Fruit fly (Drosophila melanogaster): ENCODE measurements around the gene CG34263.

DNA sequence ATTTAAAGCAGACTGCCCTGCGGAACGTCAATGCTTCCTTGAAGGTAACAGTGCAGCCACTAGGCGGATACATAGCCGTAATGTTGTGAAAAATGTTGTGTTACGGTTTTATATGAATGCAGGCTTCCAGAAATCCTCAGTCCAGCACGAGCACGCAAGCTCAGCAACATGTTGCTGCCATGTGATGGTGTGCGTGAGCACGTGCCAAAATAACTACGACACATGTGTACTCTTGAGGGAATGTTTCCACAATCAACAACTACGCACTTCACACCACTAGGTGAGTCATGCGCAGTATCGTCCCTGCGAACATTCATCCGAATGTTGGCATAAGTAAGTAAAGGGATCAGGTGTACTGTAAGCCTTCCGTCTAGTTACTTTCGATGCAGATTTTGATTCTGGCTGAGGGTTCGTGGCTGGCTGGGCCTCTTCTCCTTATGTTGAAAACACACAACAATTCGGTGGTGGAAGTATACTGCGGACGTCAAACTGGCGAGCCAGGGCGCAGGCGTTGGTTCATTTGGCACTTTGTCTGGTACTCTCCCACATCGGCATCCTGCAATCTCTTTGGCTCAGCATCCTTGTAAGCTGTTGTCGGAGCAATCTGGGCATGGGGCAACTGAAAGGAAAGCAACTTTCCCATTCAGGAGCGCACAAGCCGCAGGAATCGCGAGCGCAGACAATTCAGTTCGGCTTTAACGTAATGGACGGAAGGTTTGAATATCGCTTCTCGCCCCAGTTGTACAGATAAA is 11.2 kb upstream of the CG34263 start, which contains the start of gene RhoGEF3:
- TF ChIP-seq OdsH (GFP tag; optimal IDR thresholded peaks at IDR 0.05): no peak
- no peak for TF ChIP-seq CG7368 (GFP tag; optimal IDR thresholded peaks at IDR 0.05)
- TF ChIP-seq pdm3 (GFP tag; optimal IDR thresholded peaks at IDR 0.05): no peak
- no peak for TF ChIP-seq CG6808 (GFP tag; optimal IDR thresholded peaks at IDR 0.05)
- no peak for TF ChIP-seq Hr38 (GFP tag; optimal IDR thresholded peaks at IDR 0.05)

Measured in whole organism, prepupa.